Fruit fly (Drosophila melanogaster) whole organism, larva: ENCODE measurements around the gene Acbp6.
A peak's percentile ranks its signal among the peaks of the same experiment; 100 is the strongest.

Experiments
- noc ChIP-seq: fragments of 200-800 bp; sonication (Bioruptor generic); optimal IDR thresholded peaks from 3 replicates; lab custom pipeline; 2019; ENCODE audit warnings: missing biosample characterization, mild to moderate bottlenecking, missing genetic modification characterization, moderate library complexity

Acbp6 gene

dm6 chr3L:7128214-7129008 is at the start of gene Acbp6, which contains the start of gene Acbp4:
TSS of gene Acbp6 (plus strand) at chr3L:7128903.
TSS of gene Acbp4 (minus strand) at chr3L:7128264.
- TF ChIP-seq noc (tag; lab: Kevin White, UChicago) = peak; percentile 37

dm6 chr3L:7082168-7082567 is 46.5 kb upstream of the Acbp6 start:
- no peak for TF ChIP-seq noc (tag; lab: Kevin White, UChicago)

dm6 chr3L:7086093-7086492 is 42.6 kb upstream of the Acbp6 start:
- no peak for TF ChIP-seq noc (tag; lab: Kevin White, UChicago)

dm6 chr3L:7086558-7087059 is 42.1 kb upstream of the Acbp6 start, which contains the start of gene Cpr65Ea:
TSS of gene Cpr65Ea (minus strand) at chr3L:7086608.
- no peak for TF ChIP-seq noc (tag; lab: Kevin White, UChicago)

- no peak for TF ChIP-seq noc (tag; lab: Kevin White, UChicago)
These were observed 41.4 kb upstream of the Acbp6 start for dm6 chr3L:7087347-7087746.

dm6 chr3L:7088687-7089086 is 40.0 kb upstream of the Acbp6 start, which contains the start of gene Cpr65Eb:
TSS of gene Cpr65Eb (minus strand) at chr3L:7088787.
- no peak for TF ChIP-seq noc (tag; lab: Kevin White, UChicago)

dm6 chr3L:7090764-7091163 is 37.9 kb upstream of the Acbp6 start:
- TF ChIP-seq noc (tag; lab: Kevin White, UChicago) = no peak

dm6 chr3L:7091331-7091904 is 37.3 kb upstream of the Acbp6 start:
- TF ChIP-seq noc (tag; lab: Kevin White, UChicago) = no peak

dm6 chr3L:7092904-7093303 is 35.8 kb upstream of the Acbp6 start, which contains the start of gene Cpr65Ec:
TSS of gene Cpr65Ec (plus strand) at chr3L:7093204.
- TF ChIP-seq noc (tag; lab: Kevin White, UChicago) = no peak

- TF ChIP-seq noc (tag; lab: Kevin White, UChicago) = no peak
These were observed 34.7 kb upstream of the Acbp6 start for dm6 chr3L:7094020-7094419.

dm6 chr3L:7094548-7095072 is 34.1 kb upstream of the Acbp6 start, which contains the start of gene form3:
TSS of gene form3 (plus strand) at chr3L:7094818.
- TF ChIP-seq noc (tag; lab: Kevin White, UChicago) = no peak

dm6 chr3L:7096530-7096929 is 32.2 kb upstream of the Acbp6 start:
- TF ChIP-seq noc (tag; lab: Kevin White, UChicago) = no peak

dm6 chr3L:7103941-7104340 is 24.8 kb upstream of the Acbp6 start:
- no peak for TF ChIP-seq noc (tag; lab: Kevin White, UChicago)

dm6 chr3L:7104485-7104884 is 24.2 kb upstream of the Acbp6 start:
- TF ChIP-seq noc (tag; lab: Kevin White, UChicago) = no peak

- no peak for TF ChIP-seq noc (tag; lab: Kevin White, UChicago)
These were observed 23.0 kb upstream of the Acbp6 start for dm6 chr3L:7105693-7106092.

dm6 chr3L:7113010-7113409 is 15.7 kb upstream of the Acbp6 start:
- TF ChIP-seq noc (tag; lab: Kevin White, UChicago) = no peak
